ENCODE assay signal across 3 fruit fly cellular contexts in genomic region chrX:13936203-13936602, dm6.
A peak's percentile ranks its signal among the peaks of the same experiment; 100 is the strongest.
TF ChIP-seq lines count a peak whose summit lies in the region.

No protein-coding gene starts in this region.

TF ChIP-seq in whole organism, adult, 20 proteins besides CTCF, POLR2A, EP300 and RAD21 (continued from another document):
- no peak for TF ChIP-seq CG33017 (tag; optimal IDR thresholded peaks at IDR 0.05; lab: Kevin White, UChicago)
TF ChIP-seq in whole organism, adult: peak in this region for 9.

TF ChIP-seq in whole organism, prepupa, 60 proteins besides CTCF, POLR2A, EP300 and RAD21 (continued from another document):
- peak; percentile 17 for TF ChIP-seq CG6792 (GFP tag; optimal IDR thresholded peaks at IDR 0.05; lab: Kevin White, UChicago)
- no peak for TF ChIP-seq Hr38 (GFP tag; optimal IDR thresholded peaks at IDR 0.05; lab: Kevin White, UChicago)
- TF ChIP-seq CG8319 (GFP tag; optimal IDR thresholded peaks at IDR 0.05; lab: Kevin White, UChicago), result no peak
- peak; percentile 20 for TF ChIP-seq CG31627 (GFP tag; optimal IDR thresholded peaks at IDR 0.05; lab: Kevin White, UChicago)
- TF ChIP-seq pdm3 (GFP tag; optimal IDR thresholded peaks at IDR 0.05; lab: Kevin White, UChicago), result peak; percentile 3
- no peak for TF ChIP-seq Eip93F (GFP tag; optimal IDR thresholded peaks at IDR 0.05; lab: Kevin White, UChicago)
- no peak for TF ChIP-seq CG15336 (GFP tag; IDR thresholded peaks at IDR 0.05; lab: Robert Waterston, UW)
- no peak for TF ChIP-seq CG7368 (GFP tag; optimal IDR thresholded peaks at IDR 0.05; lab: Kevin White, UChicago)
- TF ChIP-seq vri (GFP tag; optimal IDR thresholded peaks at IDR 0.05; lab: Kevin White, UChicago), result peak; percentile 38
- no peak for TF ChIP-seq CG6854 (GFP tag; optimal IDR thresholded peaks at IDR 0.05; lab: Kevin White, UChicago)
- TF ChIP-seq achi (GFP tag; optimal IDR thresholded peaks at IDR 0.05; lab: Kevin White, UChicago), result peak; percentile 20
- peak; percentile 33 for TF ChIP-seq Sox15 (GFP tag; optimal IDR thresholded peaks at IDR 0.05; lab: Kevin White, UChicago)
- TF ChIP-seq salr (GFP tag; optimal IDR thresholded peaks at IDR 0.05; lab: Kevin White, UChicago), result peak in 1 of 2 experiments; percentile 23
- TF ChIP-seq dsx (GFP tag; optimal IDR thresholded peaks at IDR 0.05; lab: Kevin White, UChicago; ENCODE audit: poor library complexity, severe bottlenecking), result no peak
- peak; percentile 25 for TF ChIP-seq Sox14 (GFP tag; optimal IDR thresholded peaks at IDR 0.05; lab: Kevin White, UChicago)
- TF ChIP-seq lz (GFP tag; optimal IDR thresholded peaks at IDR 0.05; lab: Kevin White, UChicago), result peak; percentile 68
- peak; percentile 23 for TF ChIP-seq cyc (GFP tag; optimal IDR thresholded peaks at IDR 0.05; lab: Kevin White, UChicago)
- peak; percentile 42 for TF ChIP-seq spab (GFP tag; optimal IDR thresholded peaks at IDR 0.05; lab: Kevin White, UChicago)
- peak; percentile 43 for TF ChIP-seq CG34406 (GFP tag; optimal IDR thresholded peaks at IDR 0.05; lab: Kevin White, UChicago)
- no peak for TF ChIP-seq CG11762 (GFP tag; optimal IDR thresholded peaks at IDR 0.05; lab: Kevin White, UChicago; ENCODE audit: insufficient read depth)
- TF ChIP-seq CG8632 (GFP tag; optimal IDR thresholded peaks at IDR 0.05; lab: Kevin White, UChicago), result peak; percentile 40
- no peak for TF ChIP-seq dac (GFP tag; optimal IDR thresholded peaks at IDR 0.05; lab: Kevin White, UChicago)
- TF ChIP-seq topi (GFP tag; optimal IDR thresholded peaks at IDR 0.05; lab: Kevin White, UChicago), result peak; percentile 61
- TF ChIP-seq OdsH (GFP tag; optimal IDR thresholded peaks at IDR 0.05; lab: Kevin White, UChicago), result peak; percentile 39
- TF ChIP-seq ss (GFP tag; optimal IDR thresholded peaks at IDR 0.05; lab: Kevin White, UChicago), result peak; percentile 41 to 66
- peak; percentile 89 for TF ChIP-seq acj6 (GFP tag; optimal IDR thresholded peaks at IDR 0.05; lab: Kevin White, UChicago)
- TF ChIP-seq Hr4 (GFP tag; optimal IDR thresholded peaks at IDR 0.05; lab: Kevin White, UChicago), result peak; percentile 71
- peak; percentile 46 for TF ChIP-seq CG6808 (GFP tag; optimal IDR thresholded peaks at IDR 0.05; lab: Kevin White, UChicago)
- TF ChIP-seq Eip75B (GFP tag; optimal IDR thresholded peaks at IDR 0.05; lab: Kevin White, UChicago), result peak; percentile 6
- TF ChIP-seq fkh (GFP tag; optimal IDR thresholded peaks at IDR 0.05; lab: Kevin White, UChicago), result no peak
- no peak for TF ChIP-seq CG6163 (GFP tag; IDR thresholded peaks at IDR 0.05; lab: Robert Waterston, UW)
- no peak for TF ChIP-seq Gug (GFP tag; IDR thresholded peaks at IDR 0.05; lab: Robert Waterston, UW)
- TF ChIP-seq CG8119 (GFP tag; IDR thresholded peaks at IDR 0.05; lab: Robert Waterston, UW), result no peak
- peak; percentile 51 for TF ChIP-seq fd59A (GFP tag; optimal IDR thresholded peaks at IDR 0.05; lab: Kevin White, UChicago)
- TF ChIP-seq svp (GFP tag; lab: Kevin White, UChicago), result peak; percentile 80
- TF ChIP-seq Smox (GFP tag; optimal IDR thresholded peaks at IDR 0.05; lab: Kevin White, UChicago), result peak; percentile 30
- TF ChIP-seq CG1621 (tag; optimal IDR thresholded peaks at IDR 0.05; lab: Kevin White, UChicago), result no peak

TF ChIP-seq in whole organism, wandering third instar larva, 38 proteins besides CTCF, POLR2A, EP300 and RAD21 (continued from another document):
- TF ChIP-seq jim (GFP tag; optimal IDR thresholded peaks at IDR 0.05; lab: Kevin White, UChicago) (no peak), fru (GFP tag; optimal IDR thresholded peaks at IDR 0.05; lab: Kevin White, UChicago) (peak; percentile 59)
